Worm (Caenorhabditis elegans) whole organism, young adult: ENCODE results near the gene Y82E9BL.3.

Experiments used
- D2030.7 ChIP-seq: fragments of 200-800 bp; sonication (Bioruptor generic); IDR thresholded peaks from 2 replicates; pipeline ENCODE4 v1.3.6; 2022; ENCODE audit warnings: missing genetic modification reagents, missing genetic modification characterization, missing compliant biosample characterization
- F23B12.7 ChIP-seq: sonication (generic microtip); optimal IDR thresholded peaks from 2 replicates; lab custom pipeline; 2017; ENCODE audit warnings: missing genetic modification characterization, mild to moderate bottlenecking, missing compliant biosample characterization, antibody characterized with exemption, moderate library complexity; ENCODE audit not compliant: insufficient read depth
- F57C9.4 ChIP-seq: sonication (generic microtip); optimal IDR thresholded peaks from 2 replicates; lab custom pipeline; 2017; ENCODE audit warnings: mild to moderate bottlenecking, missing genetic modification characterization, missing compliant biosample characterization
- K11D2.4 ChIP-seq: fragments of 200-800 bp; sonication (Bioruptor generic); IDR thresholded peaks from 2 replicates; pipeline ENCODE4 v1.3.6; 2022; ENCODE audit warnings: missing genetic modification reagents, missing genetic modification characterization, missing compliant biosample characterization
- Y53F4B.3 ChIP-seq: fragments of 200-800 bp; sonication (Bioruptor generic); IDR thresholded peaks from 2 replicates; pipeline ENCODE4 v1.3.6; 2022; ENCODE audit warnings: missing genetic modification reagents, missing genetic modification characterization, missing compliant biosample characterization
- Y95B8A.8 ChIP-seq: fragments of 200-800 bp; sonication (Bioruptor generic); IDR thresholded peaks from 2 replicates; pipeline ENCODE4 v1.3.6; 2022; ENCODE audit warnings: missing genetic modification reagents, missing genetic modification characterization, missing compliant biosample characterization
- akir-1 ChIP-seq: fragments of 200-800 bp; sonication (Bioruptor generic); optimal IDR thresholded peaks from 2 replicates; lab custom pipeline; 2018; ENCODE audit warnings: mild to moderate bottlenecking, missing genetic modification characterization, moderate library complexity, missing compliant biosample characterization
- cebp-2 ChIP-seq: fragments of 200-800 bp; sonication (Bioruptor generic); IDR thresholded peaks from 2 replicates; pipeline ENCODE4 v1.3.6; 2022; ENCODE audit warnings: missing genetic modification characterization, missing compliant biosample characterization
- ceh-100 ChIP-seq: fragments of 200-800 bp; sonication (Bioruptor generic); IDR thresholded peaks from 2 replicates; pipeline ENCODE4 v1.3.6; 2022; ENCODE audit warnings: missing genetic modification reagents, missing genetic modification characterization, missing compliant biosample characterization
- ceh-40 ChIP-seq: fragments of 200-800 bp; sonication (Bioruptor generic); IDR thresholded peaks from 2 replicates; pipeline ENCODE4 v1.3.6; 2022; ENCODE audit warnings: missing genetic modification characterization, missing compliant biosample characterization
- ceh-91 ChIP-seq: fragments of 200-800 bp; sonication (Bioruptor generic); IDR thresholded peaks from 2 replicates; pipeline ENCODE4 v1.3.6; 2022; ENCODE audit warnings: missing genetic modification reagents, missing genetic modification characterization, missing compliant biosample characterization
- efl-1 ChIP-seq: fragments of 150-350 bp; optimal IDR thresholded peaks from 2 replicates; lab custom pipeline; 2014; ENCODE audit warnings: missing biosample characterization, missing genetic modification reagents, missing genetic modification characterization
- ekl-4 ChIP-seq: fragments of 200-800 bp; sonication (Bioruptor generic); IDR thresholded peaks from 2 replicates; pipeline ENCODE4 v1.3.6; 2022; ENCODE audit warnings: missing genetic modification reagents, missing genetic modification characterization, missing compliant biosample characterization
- ets-4 ChIP-seq: fragments of 200-800 bp; sonication (Bioruptor generic); optimal IDR thresholded peaks from 2 replicates; lab custom pipeline; 2018; ENCODE audit warnings: mild to moderate bottlenecking, missing genetic modification characterization, missing compliant biosample characterization
- fkh-3 ChIP-seq: sonication (generic microtip); optimal IDR thresholded peaks from 2 replicates; lab custom pipeline; 2016; ENCODE audit warnings: mild to moderate bottlenecking, missing genetic modification characterization, missing compliant biosample characterization
- hrde-1 ChIP-seq: sonication (generic microtip); optimal IDR thresholded peaks from 2 replicates; lab custom pipeline; 2016; ENCODE audit warnings: missing genetic modification characterization, mild to moderate bottlenecking, missing compliant biosample characterization, moderate library complexity, missing genotype, missing genetic modification reagents, borderline replicate concordance
- lsl-1 ChIP-seq: fragments of 200-800 bp; sonication (Bioruptor generic); optimal IDR thresholded peaks from 2 replicates; lab custom pipeline; 2018; ENCODE audit warnings: mild to moderate bottlenecking, missing genetic modification characterization, moderate library complexity, missing compliant biosample characterization
- lsy-27 ChIP-seq: sonication (generic microtip); optimal IDR thresholded peaks from 2 replicates; lab custom pipeline; 2017; ENCODE audit warnings: missing genetic modification characterization, mild to moderate bottlenecking, missing compliant biosample characterization, antibody characterized with exemption, missing genotype, borderline replicate concordance; ENCODE audit not compliant: insufficient read depth
- madf-10 ChIP-seq: sonication (generic microtip); optimal IDR thresholded peaks from 2 replicates; lab custom pipeline; 2016; ENCODE audit warnings: mild to moderate bottlenecking, missing genetic modification characterization, missing compliant biosample characterization
- mcd-1 ChIP-seq: fragments of 200-800 bp; sonication (Bioruptor generic); IDR thresholded peaks from 2 replicates; pipeline ENCODE4 v1.3.6; 2022; ENCODE audit warnings: missing genetic modification reagents, missing genetic modification characterization, missing compliant biosample characterization
- nfya-1 ChIP-seq: sonication (generic microtip); optimal IDR thresholded peaks from 2 replicates; lab custom pipeline; 2017; ENCODE audit warnings: antibody characterized with exemption, missing compliant biosample characterization, missing genetic modification characterization, borderline replicate concordance; ENCODE audit not compliant: insufficient read depth
- nhr-80 ChIP-seq: sonication (generic microtip); optimal IDR thresholded peaks from 2 replicates; lab custom pipeline; 2016; ENCODE audit warnings: missing genetic modification characterization, missing compliant biosample characterization
- rpc-1 ChIP-seq, 2 experiments: fragments of 150-350 bp in 1 of 2; sonication (generic microtip) in 1 of 2; optimal IDR thresholded peaks; 2 replicates each; lab custom pipeline; 2014 to 2018; ENCODE audit warnings: missing biosample characterization in 1 of 2, missing genetic modification characterization in 1 of 2, missing genetic modification reagents in 1 of 2, missing genotype in 1 of 2
- snpc-1.1 ChIP-seq: sonication (generic microtip); optimal IDR thresholded peaks from 2 replicates; lab custom pipeline; 2017; ENCODE audit warnings: missing genetic modification characterization, mild to moderate bottlenecking, missing compliant biosample characterization, antibody characterized with exemption, moderate library complexity, missing genotype, missing genetic modification reagents; ENCODE audit not compliant: insufficient read depth
- sptf-2 ChIP-seq: fragments of 200-800 bp; sonication (Bioruptor generic); optimal IDR thresholded peaks from 2 replicates; lab custom pipeline; 2018; ENCODE audit warnings: mild to moderate bottlenecking, missing genetic modification characterization, missing compliant biosample characterization
- zfh-2 ChIP-seq: fragments of 200-800 bp; sonication (Bioruptor generic); conservative IDR thresholded peaks from 2 replicates; pipeline ENCODE4 v1.3.6; 2022; ENCODE audit warnings: missing genetic modification reagents, missing genetic modification characterization, missing compliant biosample characterization

Gene Y82E9BL.3

DNA sequence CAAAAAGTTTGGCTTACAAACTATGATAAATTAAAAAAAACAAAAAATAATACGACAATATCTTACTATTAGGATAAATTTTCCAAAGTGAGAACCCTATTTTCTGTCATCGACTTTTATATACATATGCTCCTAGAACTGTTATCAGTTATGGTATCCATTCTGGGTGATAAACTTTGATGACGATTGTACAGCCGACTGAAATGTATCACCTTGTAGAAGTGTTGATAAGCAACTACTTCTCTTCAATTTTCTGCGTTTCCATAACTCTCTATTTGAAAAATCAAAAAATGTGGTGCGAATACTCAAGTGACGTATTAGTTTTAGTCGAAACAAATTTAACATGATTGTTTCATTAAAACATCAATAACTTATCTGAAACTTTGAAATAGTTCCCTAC, 39.3 kb upstream of the Y82E9BL.3 start:
- no peak for TF ChIP-seq mcd-1 (GFP tag; lab: Robert Waterston, UW)
- TF ChIP-seq madf-10 = no peak
- TF ChIP-seq nhr-80 = peak; percentile 78

DNA sequence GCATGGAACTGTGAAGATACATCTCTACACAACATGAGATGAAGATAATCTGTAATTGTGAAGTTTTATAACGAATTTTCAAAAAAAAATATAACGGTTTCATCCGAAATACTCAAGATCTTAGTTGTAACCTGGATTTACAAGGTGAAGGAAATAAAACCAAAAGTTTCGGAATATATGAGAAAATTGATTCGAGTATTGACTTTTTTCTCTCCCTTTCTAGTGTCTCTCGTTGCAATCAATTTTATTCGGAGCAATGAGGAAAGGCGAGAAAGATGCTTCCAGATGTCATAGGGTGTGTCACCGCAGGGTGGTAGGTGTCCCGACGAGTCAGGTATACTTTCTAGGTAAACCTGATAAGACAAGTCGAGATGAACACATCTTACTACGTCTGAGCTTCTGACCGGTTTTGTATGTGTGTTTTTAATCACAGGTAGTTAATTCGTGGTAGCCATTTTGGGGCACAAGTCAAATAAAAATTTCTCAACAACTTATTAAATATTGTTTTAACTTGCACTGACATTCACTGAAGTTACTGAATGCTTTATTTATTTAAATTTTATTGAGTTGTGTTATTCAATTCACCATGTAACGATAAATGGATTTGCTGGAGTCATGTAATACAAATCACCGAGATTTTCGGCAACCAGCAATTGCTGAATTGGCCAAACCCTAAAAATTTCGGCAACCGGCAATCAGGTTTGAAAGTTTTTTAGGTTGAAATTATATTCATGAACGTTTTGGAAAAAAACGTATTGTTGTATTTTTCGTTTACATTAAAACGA, 37.8 kb upstream of the Y82E9BL.3 start, which contains the start of gene pals-20:
pals-20 (minus strand) TSS at position 51 of the 785 bp plus-strand sequence.
- no peak for TF ChIP-seq fkh-3 (tag; lab: Kevin White, UChicago)
- peak; percentile 48 for TF ChIP-seq nhr-80

DNA sequence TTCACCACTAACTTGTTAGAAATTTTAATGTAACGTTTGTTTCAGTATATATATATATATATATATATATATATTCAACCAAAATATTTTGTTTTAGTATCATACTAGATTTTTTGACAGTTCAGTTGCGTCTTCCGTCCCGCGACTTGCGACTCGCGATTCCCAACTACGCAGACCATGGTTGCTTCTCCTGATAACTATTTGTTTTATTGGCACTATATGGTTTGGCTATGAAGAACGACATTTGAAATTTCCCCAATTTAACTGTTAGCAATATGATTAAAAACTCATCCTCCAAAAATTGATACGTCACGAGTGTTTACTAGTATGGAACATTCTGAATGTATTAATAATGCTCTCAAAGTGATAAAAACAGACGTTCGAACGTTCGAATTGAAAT, 34.0 kb upstream of the Y82E9BL.3 start:
- peak; percentile 20 for TF ChIP-seq nhr-80
- no peak for TF ChIP-seq nfya-1
- TF ChIP-seq, all 124 proteins: peak for 1

DNA sequence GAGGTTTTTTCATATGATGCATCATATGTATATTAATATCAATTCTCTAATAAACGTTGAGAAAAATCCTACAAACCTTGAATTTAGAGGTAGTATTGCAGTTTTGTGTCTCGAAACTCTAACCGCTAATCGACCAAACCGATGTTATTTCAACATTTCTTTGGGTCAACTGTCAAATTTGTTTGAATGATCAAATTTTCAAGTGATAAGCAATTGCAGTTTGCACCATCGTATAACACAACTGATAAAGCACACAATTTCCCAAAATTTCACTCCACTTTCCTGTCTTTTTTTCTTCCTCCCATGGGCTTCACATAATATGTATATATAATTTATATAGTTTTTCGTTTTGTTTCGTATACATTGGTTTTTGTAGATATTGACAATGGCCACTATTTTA, 33.4 kb upstream of the Y82E9BL.3 start, which contains the start of the genes fbxa-138 and Y82E9BR.5:
fbxa-138 (minus strand) TSS at position 161 of the 400 bp plus-strand sequence.
Y82E9BR.5 (plus strand) TSS at position 279 of the 400 bp plus-strand sequence.
- no peak for TF ChIP-seq lsl-1 (GFP tag; lab: Kevin White, UChicago)
- TF ChIP-seq ekl-4 (GFP tag; lab: Robert Waterston, UW) = no peak
- peak; percentile 72 for TF ChIP-seq nhr-80
- TF ChIP-seq akir-1 (GFP tag; lab: Kevin White, UChicago) = no peak

DNA sequence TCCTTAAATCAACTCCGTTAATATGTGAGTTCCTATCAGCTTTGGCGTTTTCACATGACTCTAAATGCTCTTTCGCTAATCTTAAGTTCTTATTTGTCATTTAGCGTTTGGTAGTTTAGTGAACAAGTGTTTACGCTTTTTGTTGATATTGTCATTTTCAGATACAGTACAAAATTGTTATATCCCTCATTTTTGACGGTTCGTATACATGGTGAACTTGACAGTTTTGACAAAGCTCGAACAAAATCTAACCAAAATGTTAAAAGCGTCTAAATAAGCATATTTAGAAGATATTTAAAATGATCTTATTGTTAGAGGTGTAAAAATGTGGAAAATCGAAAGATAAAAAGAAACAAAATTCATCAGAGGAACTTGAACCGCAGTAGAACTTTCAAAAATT, 32.8 kb upstream of the Y82E9BL.3 start:
- no peak for TF ChIP-seq zfh-2 (GFP tag; lab: Robert Waterston, UW)
- TF ChIP-seq F57C9.4 (tag; lab: Kevin White, UChicago) = no peak
- TF ChIP-seq ceh-91 (GFP tag; lab: Robert Waterston, UW) = no peak
- TF ChIP-seq F23B12.7 = no peak
- TF ChIP-seq sptf-2 (GFP tag; lab: Kevin White, UChicago) = no peak
- no peak for TF ChIP-seq D2030.7
- TF ChIP-seq lsy-27 (tag; lab: Kevin White, UChicago) = no peak
- no peak for TF ChIP-seq ceh-100 (GFP tag; lab: Robert Waterston, UW)
- no peak for TF ChIP-seq efl-1 (GFP tag; lab: Kevin White, UChicago)
- TF ChIP-seq Y53F4B.3 (GFP tag; lab: Robert Waterston, UW) = no peak
- TF ChIP-seq K11D2.4 (GFP tag; lab: Robert Waterston, UW) = no peak
- no peak for TF ChIP-seq ceh-40
- TF ChIP-seq snpc-1.1 (tag; lab: Kevin White, UChicago) = no peak
- no peak for TF ChIP-seq madf-10
- no peak for TF ChIP-seq Y95B8A.8
- TF ChIP-seq ets-4 (GFP tag; lab: Kevin White, UChicago) = no peak
- TF ChIP-seq rpc-1 (optimal IDR thresholded peaks at IDR 0.05; lab: Kevin White, UChicago) = no peak
- no peak for TF ChIP-seq rpc-1 (tag; optimal IDR thresholded peaks at IDR 0.05; lab: Kevin White, UChicago)
- TF ChIP-seq, all 124 proteins: peak for 0

DNA sequence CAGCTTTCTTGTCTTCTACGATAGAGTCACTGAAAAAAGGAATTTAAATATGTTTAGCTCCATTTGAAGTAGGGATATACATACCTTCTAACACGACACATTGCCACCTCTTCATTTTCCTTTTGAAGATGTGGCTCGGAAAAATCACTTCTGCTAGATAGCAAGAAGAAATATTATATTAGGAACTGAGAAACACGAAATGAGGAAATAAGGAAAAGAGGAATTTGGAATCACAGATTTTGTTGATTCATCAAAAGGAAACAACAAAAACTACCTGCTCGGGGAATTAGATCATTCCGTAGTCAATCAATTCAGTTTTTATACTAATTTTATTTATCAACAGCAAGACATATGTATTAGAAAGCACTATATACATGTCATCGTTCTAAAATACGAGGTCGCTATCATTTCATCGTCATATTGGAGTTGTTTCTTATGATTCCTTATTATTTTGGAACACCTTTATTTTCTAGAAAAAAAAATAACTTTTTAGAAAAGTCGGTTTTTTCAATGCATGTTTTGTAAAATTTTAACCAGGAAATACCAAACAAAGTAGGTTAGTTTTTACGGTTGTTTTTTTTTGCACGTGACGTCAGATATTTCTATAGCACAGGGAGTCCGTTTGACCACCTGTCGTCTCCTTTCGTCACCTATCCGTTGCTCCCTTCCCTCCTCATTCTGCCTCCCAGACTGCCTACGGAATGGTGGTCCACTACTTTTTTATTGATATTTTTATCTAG, 30.1 kb upstream of the Y82E9BL.3 start, which contains the start of the genes pals-21 and Y82E9BR.6:
pals-21 (minus strand) TSS at position 101 of the 740 bp plus-strand sequence.
Y82E9BR.6 (plus strand) TSS at position 690 of the 740 bp plus-strand sequence.
- TF ChIP-seq cebp-2 (GFP tag; lab: Robert Waterston, UW) = 0 out of 2 replicates have a peak, but pooled peaks have one; percentile 8
- no peak for TF ChIP-seq hrde-1 (tag; lab: Kevin White, UChicago)
